Fruit fly (Drosophila melanogaster): ENCODE results near the gene Irbp18.
A peak's percentile ranks its signal among the peaks of the same experiment; 100 is the strongest.
"Not testable (repeated sequence)": the region's sequence is repeated elsewhere in the genome, so short reads cannot be mapped to it uniquely, and the experiment has no call there.

Gene Irbp18

dm6 chr3L:11134886-11135285 lies 36.9 kb upstream of the Irbp18 start, which contains the start of gene CG14143:
Gene CG14143 (plus strand): TSS chr3L:11134987.
- not testable (repeated sequence) for TF ChIP-seq CG17806 (tag; optimal IDR thresholded peaks at IDR 0.05); CG14655 (GFP tag; optimal IDR thresholded peaks at IDR 0.05); EcR (GFP tag; optimal IDR thresholded peaks at IDR 0.05)

DNA sequence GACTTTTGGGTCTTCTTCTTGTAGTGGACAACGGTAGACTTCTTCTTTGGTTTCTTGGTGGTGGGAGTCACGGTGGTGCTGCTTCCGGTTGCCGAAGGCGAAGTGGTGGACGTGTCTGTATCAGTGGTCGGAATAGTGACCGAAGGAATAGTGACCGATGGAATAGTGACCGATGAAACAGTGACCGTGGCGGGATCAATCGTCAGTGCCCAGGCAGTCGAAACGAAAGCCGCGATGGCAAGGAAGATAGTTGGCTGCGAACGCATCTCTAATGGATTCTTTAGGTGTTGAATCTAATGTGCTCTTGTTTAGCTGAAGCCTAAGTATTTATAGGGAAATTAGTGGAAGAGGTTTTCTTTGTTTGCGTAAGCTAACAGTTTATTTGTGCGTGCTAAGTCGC lies 34.1 kb upstream of the Irbp18 start, which contains the start of gene CG32074:
Gene CG32074 (minus strand): TSS at position 268 of the 400 bp plus-strand sequence.
- not testable (repeated sequence) for TF ChIP-seq CG10348 (GFP tag; IDR thresholded peaks at IDR 0.05); CG15710 (tag; optimal IDR thresholded peaks at IDR 0.05); CG34367 (tag; optimal IDR thresholded peaks at IDR 0.05)

- TF ChIP-seq CG14655 (GFP tag; optimal IDR thresholded peaks at IDR 0.05) = no peak
- TF ChIP-seq Ets98B (GFP tag; IDR thresholded peaks at IDR 0.05) = no peak
- TF ChIP-seq CG34367 (tag; optimal IDR thresholded peaks at IDR 0.05) = no peak
- no peak for TF ChIP-seq Pif1A (GFP tag; optimal IDR thresholded peaks at IDR 0.05)
- no peak for TF ChIP-seq fd96Ca (GFP tag; IDR thresholded peaks at IDR 0.05)
- no peak for TF ChIP-seq CG15710 (tag; optimal IDR thresholded peaks at IDR 0.05)
- TF ChIP-seq CG17806 (tag; optimal IDR thresholded peaks at IDR 0.05) = no peak
- no peak for TF ChIP-seq CG8159 (tag; optimal IDR thresholded peaks at IDR 0.05)
- TF ChIP-seq CG32121 (GFP tag; IDR thresholded peaks at IDR 0.05) = no peak
- TF ChIP-seq CG10348 (GFP tag; IDR thresholded peaks at IDR 0.05) = no peak
- no peak for TF ChIP-seq gl (tag; optimal IDR thresholded peaks at IDR 0.05)
- TF ChIP-seq D1 (tag; optimal IDR thresholded peaks at IDR 0.05) = no peak
Measured at dm6 chr3L:11130535-11130934, 32.5 kb upstream of the Irbp18 start, which contains the start of gene nol. Gene nol (plus strand): TSS chr3L:11130835.

DNA sequence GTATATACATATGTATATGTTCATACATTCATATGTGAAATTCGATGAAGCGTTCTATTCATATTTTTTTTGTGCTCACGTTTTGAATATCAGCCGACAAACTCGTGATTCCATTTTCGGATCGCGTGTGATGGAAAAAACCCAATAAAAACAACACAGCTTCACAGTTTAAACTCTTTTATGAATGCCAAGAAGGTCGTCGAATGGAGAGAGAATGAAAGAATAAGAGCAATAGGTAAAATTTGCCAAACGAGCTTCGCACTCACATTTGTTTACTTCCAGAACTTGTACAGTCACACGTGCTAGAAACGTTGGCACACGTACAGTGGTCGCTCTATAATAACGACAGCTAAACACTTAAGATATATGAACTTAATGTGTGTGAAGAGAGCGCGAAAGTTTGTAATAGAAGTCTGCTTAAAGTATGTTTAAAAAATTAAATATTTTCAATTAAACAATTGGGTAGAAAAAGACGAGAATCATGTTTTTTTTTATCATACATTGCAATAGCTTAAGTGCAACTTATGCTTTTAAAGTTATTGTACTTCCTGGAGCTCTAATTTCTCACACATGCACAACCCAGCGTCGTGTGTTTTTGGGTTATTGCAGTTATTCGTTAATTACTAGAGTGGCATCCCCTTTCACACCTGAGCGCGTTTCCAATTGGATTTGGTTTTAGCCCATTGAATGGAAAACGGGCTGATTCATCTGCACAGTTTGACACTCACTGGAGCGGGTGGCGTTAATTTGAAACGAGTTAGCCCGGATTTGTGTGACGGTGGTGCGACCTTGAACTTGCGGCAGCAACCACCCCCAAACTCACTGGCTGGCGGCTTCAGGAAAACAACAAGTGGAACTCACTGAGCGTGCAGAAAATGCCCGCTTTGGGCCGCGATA lies 27.9 kb upstream of the Irbp18 start:
- no peak for TF ChIP-seq CG17806 (tag; optimal IDR thresholded peaks at IDR 0.05)
- TF ChIP-seq CG10348 (GFP tag; IDR thresholded peaks at IDR 0.05) = no peak
- TF ChIP-seq Pif1A (GFP tag; optimal IDR thresholded peaks at IDR 0.05) = no peak
- TF ChIP-seq CG9948 (tag; optimal IDR thresholded peaks at IDR 0.05) = no peak
- TF ChIP-seq Pif1B (GFP tag; optimal IDR thresholded peaks at IDR 0.05) = no peak
- TF ChIP-seq CG15710 (tag; optimal IDR thresholded peaks at IDR 0.05) = no peak
- TF ChIP-seq Snoo (tag; optimal IDR thresholded peaks at IDR 0.05) = no peak
- TF ChIP-seq fd96Ca (GFP tag; IDR thresholded peaks at IDR 0.05) = no peak
- no peak for TF ChIP-seq CG8159 (tag; optimal IDR thresholded peaks at IDR 0.05)
- TF ChIP-seq Ets98B (GFP tag; IDR thresholded peaks at IDR 0.05) = no peak

- TF ChIP-seq rn (GFP tag; IDR thresholded peaks at IDR 0.05) (no peak), CG34367 (tag; optimal IDR thresholded peaks at IDR 0.05) (no peak), CG8159 (tag; optimal IDR thresholded peaks at IDR 0.05) (no peak), D1 (tag; optimal IDR thresholded peaks at IDR 0.05) (no peak), CG8301 (tag; optimal IDR thresholded peaks at IDR 0.05) (no peak), Snoo (tag; optimal IDR thresholded peaks at IDR 0.05) (no peak), CG15710 (tag; optimal IDR thresholded peaks at IDR 0.05) (no peak)
Measured at dm6 chr3L:11124841-11125240, 26.9 kb upstream of the Irbp18 start.

DNA sequence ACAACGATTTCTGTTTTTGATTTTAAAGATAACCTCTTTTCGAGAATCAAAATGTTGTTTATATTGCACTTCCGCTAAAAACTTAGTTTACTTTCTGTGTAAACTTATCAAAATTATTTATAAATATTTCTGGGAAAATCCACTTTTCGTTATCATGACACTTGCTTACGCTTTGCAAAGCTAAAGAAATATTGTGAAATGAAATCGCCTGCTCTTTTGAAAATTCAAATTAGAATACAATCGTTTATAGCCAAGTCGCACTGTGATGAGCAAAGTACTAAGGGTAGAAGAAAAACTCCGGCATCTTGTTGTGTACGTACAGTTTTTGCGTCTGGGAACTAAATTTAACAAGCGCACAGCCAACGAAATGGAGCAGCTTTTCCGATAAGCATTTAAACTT lies 26.5 kb upstream of the Irbp18 start:
- no peak for TF ChIP-seq rn (GFP tag; IDR thresholded peaks at IDR 0.05)
- TF ChIP-seq CG14655 (GFP tag; optimal IDR thresholded peaks at IDR 0.05) = peak; percentile 47
- no peak for TF ChIP-seq fd96Ca (GFP tag; IDR thresholded peaks at IDR 0.05)
- TF ChIP-seq CG8301 (tag; optimal IDR thresholded peaks at IDR 0.05) = no peak
- TF ChIP-seq CG13204 (GFP tag; optimal IDR thresholded peaks at IDR 0.05) = no peak
- TF ChIP-seq Pif1A (GFP tag; optimal IDR thresholded peaks at IDR 0.05) = no peak
- TF ChIP-seq CG34367 (tag; optimal IDR thresholded peaks at IDR 0.05) = no peak
- TF ChIP-seq Pif1B (GFP tag; optimal IDR thresholded peaks at IDR 0.05) = no peak

- TF ChIP-seq CG4496 (GFP tag; IDR thresholded peaks at IDR 0.05) (0 out of 3 replicates have a peak, but pooled peaks have one; percentile 11), Ets98B (GFP tag; IDR thresholded peaks at IDR 0.05) (no peak)
Measured at dm6 chr3L:11123598-11124284, 25.8 kb upstream of the Irbp18 start.

Measured in whole organism, pupa.